Worm (Caenorhabditis elegans): ENCODE measurements around the gene trxr-2.
A peak's percentile ranks its signal among the peaks of the same experiment; 100 is the strongest.

trxr-2 gene

DNA sequence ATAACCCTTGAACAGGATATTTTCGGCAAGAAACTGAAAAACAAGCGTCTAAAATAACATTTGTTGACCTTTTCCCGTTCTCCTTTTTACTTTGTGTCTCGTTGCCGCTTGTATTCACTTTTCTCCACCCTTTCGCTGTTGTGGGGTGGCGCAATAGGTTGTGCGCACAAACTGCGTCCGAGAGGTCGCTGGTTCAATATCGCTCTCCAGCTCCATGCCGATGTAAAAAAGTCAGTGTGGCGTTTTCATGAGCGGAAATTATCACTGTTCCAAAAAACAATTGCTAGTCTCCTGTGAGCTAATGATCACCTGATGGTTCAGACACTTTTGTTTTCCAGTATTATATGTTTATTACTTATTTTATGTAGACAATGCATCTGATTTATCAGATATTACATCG lies 24.0 kb downstream of the trxr-2 start (continued):
- TF ChIP-seq C04F5.9 (tag; optimal IDR thresholded peaks at IDR 0.05) (peak; percentile 46), nhr-28 (tag; optimal IDR thresholded peaks at IDR 0.05) (no peak), nhr-71 (tag; optimal IDR thresholded peaks at IDR 0.05) (peak; percentile 83), swsn-7 (tag; optimal IDR thresholded peaks at IDR 0.05) (peak; percentile 76), blmp-1 (tag; optimal IDR thresholded peaks at IDR 0.05) (peak; percentile 12), egl-27 (tag; optimal IDR thresholded peaks at IDR 0.05) (no peak), nhr-19 (GFP tag; conservative IDR thresholded peaks at IDR 0.05) (peak; percentile 76), lin-35 (GFP tag; optimal IDR thresholded peaks at IDR 0.05) (peak; percentile 64 to 82), ztf-11 (tag; optimal IDR thresholded peaks at IDR 0.05) (peak in 1 of 2 experiments; percentile 41), dpl-1 (GFP tag; optimal IDR thresholded peaks at IDR 0.05) (peak; percentile 38 to 68 (median 60)), irx-1 (tag; optimal IDR thresholded peaks at IDR 0.05) (peak; percentile 60), fos-1 (tag; optimal IDR thresholded peaks at IDR 0.05) (peak; percentile 16), sox-4 (tag; optimal IDR thresholded peaks at IDR 0.05) (peak; percentile 34), ztf-4 (tag; optimal IDR thresholded peaks at IDR 0.05) (peak; percentile 38), hpl-2 (GFP tag; optimal IDR thresholded peaks at IDR 0.05) (no peak), pax-3 (tag; optimal IDR thresholded peaks at IDR 0.05) (peak; percentile 33), ces-1 (GFP tag; optimal IDR thresholded peaks at IDR 0.05) (no peak), F16B12.6 (tag; optimal IDR thresholded peaks at IDR 0.05) (peak; percentile 38), lin-14 (GFP tag; optimal IDR thresholded peaks at IDR 0.05) (peak; percentile 77), nhr-12 (tag; optimal IDR thresholded peaks at IDR 0.05) (no peak), nhr-85 (tag) (peak; percentile 7), aha-1 (tag; optimal IDR thresholded peaks at IDR 0.05) (no peak), lin-39 (tag; optimal IDR thresholded peaks at IDR 0.05) (no peak), nhr-47 (tag; optimal IDR thresholded peaks at IDR 0.05) (peak; percentile 83)

- TF ChIP-seq nhr-76 (tag; optimal IDR thresholded peaks at IDR 0.05): no peak
- no peak for TF ChIP-seq fkh-4 (tag; optimal IDR thresholded peaks at IDR 0.05; ENCODE audit: borderline replicate concordance)
- no peak for TF ChIP-seq efl-1 (optimal IDR thresholded peaks at IDR 0.05)
- TF ChIP-seq efl-1 (GFP tag; optimal IDR thresholded peaks at IDR 0.05 in 1 of 2): peak in 1 of 2 experiments; percentile 84
Observed at ce11 chrIII:8944357-8944756, 30.8 kb downstream of the trxr-2 start, which contains the start of gene dhrr-1. Gene dhrr-1 (plus strand): TSS chrIII:8944657.

- TF ChIP-seq snu-23 (GFP tag; optimal IDR thresholded peaks at IDR 0.05): no peak
- no peak for TF ChIP-seq egl-27 (tag; optimal IDR thresholded peaks at IDR 0.05)
- TF ChIP-seq ets-5 (GFP tag; IDR thresholded peaks at IDR 0.05): no peak
- no peak for TF ChIP-seq C16A3.4 (tag; optimal IDR thresholded peaks at IDR 0.05)
- TF ChIP-seq fkh-10 (GFP tag; optimal IDR thresholded peaks at IDR 0.05): peak; percentile 49
- no peak for TF ChIP-seq nhr-28 (tag; optimal IDR thresholded peaks at IDR 0.05)
- TF ChIP-seq dsc-1 (tag; optimal IDR thresholded peaks at IDR 0.05): no peak
- TF ChIP-seq lin-14 (GFP tag; optimal IDR thresholded peaks at IDR 0.05): peak; percentile 62
Observed at ce11 chrIII:8946285-8946684, 32.7 kb downstream of the trxr-2 start.

DNA sequence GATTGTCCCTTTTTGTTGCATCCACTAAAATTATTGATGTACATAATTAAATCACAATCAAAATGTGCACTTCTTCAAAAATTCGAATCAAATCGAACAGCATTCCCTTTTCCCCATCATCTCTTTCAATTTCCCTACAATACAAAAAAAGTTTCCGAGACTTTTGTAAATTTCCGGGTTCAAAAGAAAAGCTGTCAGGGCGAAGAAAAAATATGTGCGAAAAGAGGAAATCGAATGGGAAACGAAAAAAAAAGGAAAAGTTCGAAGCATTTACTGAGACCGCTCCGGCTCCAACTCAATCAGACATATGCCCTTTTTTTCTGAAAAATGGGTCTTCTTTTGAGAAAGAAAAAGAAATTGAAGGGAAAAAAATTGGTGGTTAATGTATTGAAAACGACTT lies 35.6 kb downstream of the trxr-2 start:
- no peak for TF ChIP-seq nhr-90 (tag; optimal IDR thresholded peaks at IDR 0.05; ENCODE audit: poor library complexity)
- TF ChIP-seq ceh-88 (GFP tag; IDR thresholded peaks at IDR 0.05): no peak
- TF ChIP-seq alr-1 (tag; optimal IDR thresholded peaks at IDR 0.05; ENCODE audit: borderline replicate concordance): no peak
- TF ChIP-seq pax-3 (tag; optimal IDR thresholded peaks at IDR 0.05): no peak
- no peak for TF ChIP-seq nhr-237 (tag; optimal IDR thresholded peaks at IDR 0.05)
- TF ChIP-seq tlp-1 (tag; optimal IDR thresholded peaks at IDR 0.05): no peak
- no peak for TF ChIP-seq irx-1 (tag; optimal IDR thresholded peaks at IDR 0.05)
- no peak for TF ChIP-seq nhr-47 (tag; optimal IDR thresholded peaks at IDR 0.05)
- peak; percentile 38 for TF ChIP-seq lin-14 (GFP tag; optimal IDR thresholded peaks at IDR 0.05)
- no peak for TF ChIP-seq fos-1 (tag; optimal IDR thresholded peaks at IDR 0.05)
- TF ChIP-seq nhr-28 (tag; optimal IDR thresholded peaks at IDR 0.05): no peak
- TF ChIP-seq F16B12.6 (tag; optimal IDR thresholded peaks at IDR 0.05): no peak
- no peak for TF ChIP-seq snpc-4 (tag; optimal IDR thresholded peaks at IDR 0.05)
- TF ChIP-seq unc-30 (tag; optimal IDR thresholded peaks at IDR 0.05): no peak
- no peak for TF ChIP-seq rnt-1 (tag; optimal IDR thresholded peaks at IDR 0.05)
- no peak for TF ChIP-seq hpl-2 (GFP tag; optimal IDR thresholded peaks at IDR 0.05)
- peak; percentile 51 for TF ChIP-seq fkh-10 (GFP tag; optimal IDR thresholded peaks at IDR 0.05)
